Fruit fly (Drosophila melanogaster): ENCODE measurements around the gene Vps60.

The Vps60 gene

dm6 chr3L:17610896-17611711 is 10.3 kb downstream of the Vps60 start (continued):
- TF ChIP-seq Sox100B (GFP tag; optimal IDR thresholded peaks at IDR 0.05), result peak; percentile 92
- peak in 1 of 3 experiments; percentile 93 for TF ChIP-seq lola (GFP tag; optimal IDR thresholded peaks at IDR 0.05)
- peak; percentile 46; the same call in 1 of the 2 replicates for TF ChIP-seq lmd (GFP tag; IDR thresholded peaks at IDR 0.05)
- TF ChIP-seq CG7786 (GFP tag; optimal IDR thresholded peaks at IDR 0.05), result no peak
- peak; percentile 84 to 95 for TF ChIP-seq bsh (GFP tag; optimal IDR thresholded peaks at IDR 0.05)
- TF ChIP-seq CG13296 (GFP tag; optimal IDR thresholded peaks at IDR 0.05), result peak; percentile 19
- 0 out of 2 replicates have a peak, but pooled peaks have one; percentile 27 for TF ChIP-seq seq (GFP tag; IDR thresholded peaks at IDR 0.05)
- TF ChIP-seq mam (GFP tag; optimal IDR thresholded peaks at IDR 0.05), result no peak
- TF ChIP-seq Oli (tag; optimal IDR thresholded peaks at IDR 0.05), result peak; percentile 83
- TF ChIP-seq Ets65A (GFP tag), result peak; percentile 71
- TF ChIP-seq CG11504 (tag; optimal IDR thresholded peaks at IDR 0.05), result peak; percentile 84
- peak; percentile 35 for TF ChIP-seq CG5245 (GFP tag; optimal IDR thresholded peaks at IDR 0.05)
- TF ChIP-seq Asciz (GFP tag; optimal IDR thresholded peaks at IDR 0.05), result peak; percentile 71
- TF ChIP-seq Nf-YB (GFP tag; optimal IDR thresholded peaks at IDR 0.05), result peak; percentile 43
- peak; percentile 38 for TF ChIP-seq CG2116 (GFP tag; optimal IDR thresholded peaks at IDR 0.05)
- TF ChIP-seq CG12155 (GFP tag; optimal IDR thresholded peaks at IDR 0.05), result peak; percentile 21
- peak; percentile 1 for TF ChIP-seq CG17568 (GFP tag; optimal IDR thresholded peaks at IDR 0.05)
- TF ChIP-seq onecut (GFP tag; IDR thresholded peaks at IDR 0.05), result peak; percentile 32; the same call in 1 of the 2 replicates
- peak; percentile 23 for TF ChIP-seq CG5180 (GFP tag; optimal IDR thresholded peaks at IDR 0.05)
- TF ChIP-seq croc (GFP tag; conservative IDR thresholded peaks at IDR 0.05), result peak; percentile 45; the same call in 2 of the 3 replicates
- no peak for TF ChIP-seq prd (optimal IDR thresholded peaks at IDR 0.05)
- TF ChIP-seq prd (GFP tag; IDR thresholded peaks at IDR 0.05), result peak; percentile 37; the same call in 1 of the 3 replicates
- no peak for TF ChIP-seq lov (optimal IDR thresholded peaks at IDR 0.05)
- 0 out of 3 replicates have a peak, but pooled peaks have one; percentile 6 for TF ChIP-seq lov (GFP tag; IDR thresholded peaks at IDR 0.05)
- TF ChIP-seq Hr3 (GFP tag; optimal IDR thresholded peaks at IDR 0.05), result peak; percentile 71
- no peak; the same call in 1 of the 2 replicates for TF ChIP-seq H2.0 (GFP tag; IDR thresholded peaks at IDR 0.05)
- no peak for TF ChIP-seq slp2 (GFP tag; optimal IDR thresholded peaks at IDR 0.05)
- TF ChIP-seq CG18476 (GFP tag; optimal IDR thresholded peaks at IDR 0.05), result peak; percentile 36
- 0 out of 2 replicates have a peak, but pooled peaks have one; percentile 20 for TF ChIP-seq ap (GFP tag; IDR thresholded peaks at IDR 0.05)
- 0 out of 2 replicates have a peak, but pooled peaks have one; percentile 40 for TF ChIP-seq sim (GFP tag; IDR thresholded peaks at IDR 0.05)
- TF ChIP-seq salm (tag; optimal IDR thresholded peaks at IDR 0.05), result peak; percentile 8
- peak; percentile 23 for TF ChIP-seq tap (tag; optimal IDR thresholded peaks at IDR 0.05)
- TF ChIP-seq CG3838 (GFP tag; optimal IDR thresholded peaks at IDR 0.05), result no peak
- peak; percentile 47 for TF ChIP-seq CG6813 (GFP tag; optimal IDR thresholded peaks at IDR 0.05)
- peak; percentile 88 for TF ChIP-seq CG10979 (tag; optimal IDR thresholded peaks at IDR 0.05)
- peak; percentile 92 for TF ChIP-seq nmo (GFP tag; optimal IDR thresholded peaks at IDR 0.05)
- peak; percentile 21 for TF ChIP-seq Med (GFP tag)
- TF ChIP-seq CG1602 (GFP tag; optimal IDR thresholded peaks at IDR 0.05), result peak; percentile 63
- TF ChIP-seq CG17186 (GFP tag; optimal IDR thresholded peaks at IDR 0.05), result no peak
- TF ChIP-seq Hr51 (GFP tag; optimal IDR thresholded peaks at IDR 0.05), result peak in 1 of 2 experiments; percentile 79
- TF ChIP-seq CG9797 (GFP tag; optimal IDR thresholded peaks at IDR 0.05), result no peak
- TF ChIP-seq row (GFP tag; IDR thresholded peaks at IDR 0.05), result peak; percentile 60
- TF ChIP-seq exex (tag; optimal IDR thresholded peaks at IDR 0.05), result no peak
- TF ChIP-seq Sry-δ (GFP tag; optimal IDR thresholded peaks at IDR 0.05), result no peak
- TF ChIP-seq Ssrp (tag; optimal IDR thresholded peaks at IDR 0.05), result peak; percentile 87
- TF ChIP-seq CG8924 (tag; optimal IDR thresholded peaks at IDR 0.05), result peak; percentile 66
- peak; percentile 72 for TF ChIP-seq CG33557 (GFP tag; optimal IDR thresholded peaks at IDR 0.05)
- TF ChIP-seq sens (GFP tag), result peak; percentile 92

Measured in whole organism, embryonic.